Worm (Caenorhabditis elegans) whole organism, L4/young adult: ENCODE measurements around the gene ins-20.

ENCODE experiments used
- dao-5 ChIP-seq: sonication (generic microtip); optimal IDR thresholded peaks from 2 replicates; lab custom pipeline; 2016; ENCODE audit warnings: missing genotype, missing genetic modification characterization, moderate library complexity, missing compliant biosample characterization
- him-1 ChIP-seq: sonication (generic microtip); optimal IDR thresholded peaks from 2 replicates; lab custom pipeline; 2016; ENCODE audit warnings: missing genotype, missing genetic modification reagents, missing genetic modification characterization, missing compliant biosample characterization

DNA sequence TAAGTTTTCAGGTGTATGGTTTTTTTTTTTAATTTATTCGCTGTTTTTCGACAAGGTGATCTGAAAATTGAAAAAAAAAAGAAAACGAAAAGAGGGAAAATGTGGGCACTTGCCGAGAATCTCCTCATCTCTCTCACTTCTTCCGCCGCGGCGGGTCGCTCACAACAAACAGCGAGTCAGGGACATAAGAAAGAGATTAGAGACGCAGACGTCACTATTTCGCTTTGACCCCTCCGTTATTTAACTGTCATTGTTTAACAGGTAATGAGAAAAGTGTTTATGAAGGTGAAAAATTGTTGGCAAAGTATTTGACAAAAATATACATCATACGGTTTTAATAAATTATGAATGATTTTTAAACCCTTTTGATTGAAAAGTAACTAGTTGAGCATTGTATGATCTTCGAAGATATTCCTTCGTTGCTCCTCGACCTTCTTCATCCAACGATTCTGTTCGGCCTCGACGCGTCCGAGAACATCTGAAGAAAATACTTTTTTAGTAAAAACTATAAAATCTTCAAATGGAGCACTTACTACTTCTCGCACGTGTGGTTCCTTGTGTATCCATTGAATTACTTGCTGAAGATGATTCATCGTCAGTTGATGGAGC, 35.5 kb downstream of the ins-20 start:
- TF ChIP-seq him-1 (no peak), dao-5 (no peak)
